Worm (Caenorhabditis elegans) whole organism, early embryonic: Measurements from ENCODE around the gene F35F11.2.

Experiments
- B0310.2 ChIP-seq: sonication (generic microtip); optimal IDR thresholded peaks from 2 replicates; lab custom pipeline; 2016; ENCODE audit warnings: mild to moderate bottlenecking, missing genetic modification characterization, missing compliant biosample characterization
- F13C5.2 ChIP-seq: sonication (generic microtip); optimal IDR thresholded peaks from 2 replicates; lab custom pipeline; 2017; ENCODE audit warnings: mild to moderate bottlenecking, missing genetic modification characterization, inconsistent platforms, missing compliant biosample characterization
- aly-1 ChIP-seq: sonication (generic microtip); optimal IDR thresholded peaks from 2 replicates; lab custom pipeline; 2016; ENCODE audit warnings: missing genetic modification characterization, missing compliant biosample characterization
- ama-1 ChIP-seq: fragments of 150-350 bp; optimal IDR thresholded peaks from 2 replicates; lab custom pipeline; 2014
- ceh-13 ChIP-seq: fragments of 200-800 bp; sonication (Bioruptor generic); optimal IDR thresholded peaks from 2 replicates; lab custom pipeline; 2018; ENCODE audit warnings: mild to moderate bottlenecking, missing genetic modification characterization, missing compliant biosample characterization
- ceh-36 ChIP-seq: sonication (generic microtip); optimal IDR thresholded peaks from 2 replicates; lab custom pipeline; 2016; ENCODE audit warnings: missing genetic modification characterization, inconsistent platforms, missing compliant biosample characterization
- ets-7 ChIP-seq: sonication (generic microtip); optimal IDR thresholded peaks from 2 replicates; lab custom pipeline; 2016; ENCODE audit warnings: missing genotype, missing genetic modification characterization, missing compliant biosample characterization
- flt-1 ChIP-seq: fragments of 200-800 bp; sonication (Bioruptor generic); IDR thresholded peaks from 2 replicates; pipeline ENCODE4 v1.3.6; 2022; ENCODE audit warnings: missing genetic modification characterization, missing compliant biosample characterization
- hmbx-1 ChIP-seq: sonication (generic microtip); optimal IDR thresholded peaks from 2 replicates; lab custom pipeline; 2016; ENCODE audit warnings: mild to moderate bottlenecking, missing genetic modification characterization, missing compliant biosample characterization
- hmg-4 ChIP-seq: fragments of 200-800 bp; sonication (Bioruptor generic); optimal IDR thresholded peaks from 2 replicates; lab custom pipeline; 2018; ENCODE audit warnings: mild to moderate bottlenecking, missing genetic modification characterization, missing compliant biosample characterization
- hnd-1 ChIP-seq: sonication (generic microtip); optimal IDR thresholded peaks from 2 replicates; lab custom pipeline; 2016; ENCODE audit warnings: missing genetic modification characterization, missing compliant biosample characterization
- pes-1 ChIP-seq: fragments of 200-800 bp; sonication (Bioruptor generic); IDR thresholded peaks from 2 replicates; pipeline ENCODE4 v1.3.6; 2022; ENCODE audit warnings: missing genetic modification reagents, missing genetic modification characterization, missing compliant biosample characterization
- scrt-1 ChIP-seq: fragments of 200-800 bp; sonication (Bioruptor generic); IDR thresholded peaks from 2 replicates; pipeline ENCODE4 v1.3.6; 2022; ENCODE audit warnings: missing genetic modification characterization, missing compliant biosample characterization
- sea-1 ChIP-seq: fragments of 200-800 bp; sonication (Bioruptor generic); conservative IDR thresholded peaks from 2 replicates; pipeline ENCODE4 v1.3.6; 2022; ENCODE audit warnings: missing genetic modification characterization, missing compliant biosample characterization
- tbx-11 ChIP-seq: fragments of 200-800 bp; sonication (Bioruptor generic); IDR thresholded peaks from 2 replicates; pipeline ENCODE4 v1.3.6; 2022; ENCODE audit warnings: missing genetic modification characterization, missing compliant biosample characterization
- tbx-37 ChIP-seq: fragments of 200-800 bp; sonication (Bioruptor generic); conservative IDR thresholded peaks from 2 replicates; pipeline ENCODE4 v1.3.6; 2022; ENCODE audit warnings: missing genetic modification reagents, missing genetic modification characterization, missing compliant biosample characterization
- tra-4 ChIP-seq: sonication (generic microtip); optimal IDR thresholded peaks from 2 replicates; lab custom pipeline; 2017; ENCODE audit warnings: missing genetic modification characterization, missing compliant biosample characterization

The F35F11.2 gene

DNA sequence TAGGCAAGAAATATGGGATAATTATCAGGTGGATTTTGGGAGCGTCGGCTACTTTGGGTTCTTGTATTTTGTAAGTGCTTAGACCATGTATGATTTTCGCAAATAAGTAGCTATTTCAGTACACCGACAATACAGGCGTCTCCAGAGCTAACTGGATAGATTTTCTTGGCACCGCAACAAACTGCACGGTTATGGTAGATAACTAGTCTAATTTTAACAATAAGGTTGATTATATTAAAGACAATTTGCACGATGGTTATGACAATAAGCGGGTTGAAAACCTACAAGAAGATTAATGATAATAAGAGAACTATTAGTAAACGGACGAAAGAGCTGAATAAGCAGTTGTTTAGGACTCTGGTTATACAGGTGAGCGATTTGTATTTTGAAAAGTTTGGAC lies 27.3 kb downstream of the F35F11.2 start:
- TF ChIP-seq F13C5.2 (tag; lab: Kevin White, UChicago) (no peak), flt-1 (GFP tag; lab: Robert Waterston, UW) (no peak), sea-1 (GFP tag; lab: Robert Waterston, UW) (no peak), B0310.2 (no peak), tra-4 (tag; lab: Kevin White, UChicago) (no peak), hnd-1 (no peak)

DNA sequence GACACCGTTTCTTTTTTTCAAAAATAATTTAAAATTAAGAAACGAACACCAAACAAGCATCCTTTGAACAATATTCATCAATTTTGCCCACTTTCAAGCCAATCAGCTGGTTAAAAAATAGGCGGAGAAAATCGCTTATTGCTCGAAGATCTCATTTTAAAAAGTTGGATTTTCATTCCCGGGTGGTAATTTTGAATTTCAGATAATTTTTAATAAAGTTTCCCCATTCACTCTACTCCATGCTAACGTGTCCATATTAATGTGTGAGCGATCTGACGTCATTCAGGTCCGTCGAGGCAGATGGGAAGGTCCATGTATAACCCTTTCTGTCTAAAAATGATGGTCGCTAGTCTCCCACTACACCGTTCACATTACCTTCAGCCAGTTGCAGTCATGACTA lies 28.4 kb downstream of the F35F11.2 start, which contains the start of gene fbxb-55:
Gene fbxb-55, plus strand, starts transcription at position 301 of the 400 bp plus-strand sequence.
- TF ChIP-seq ceh-13: no peak
- TF ChIP-seq tra-4 (tag; lab: Kevin White, UChicago): no peak
- no peak for TF ChIP-seq F13C5.2 (tag; lab: Kevin White, UChicago)
- TF ChIP-seq hmg-4: no peak
- no peak for TF ChIP-seq tbx-37 (GFP tag; lab: Robert Waterston, UW)
- no peak for TF ChIP-seq aly-1
- TF ChIP-seq sea-1 (GFP tag; lab: Robert Waterston, UW): no peak
- TF ChIP-seq hmbx-1 (tag; lab: Kevin White, UChicago): no peak

DNA sequence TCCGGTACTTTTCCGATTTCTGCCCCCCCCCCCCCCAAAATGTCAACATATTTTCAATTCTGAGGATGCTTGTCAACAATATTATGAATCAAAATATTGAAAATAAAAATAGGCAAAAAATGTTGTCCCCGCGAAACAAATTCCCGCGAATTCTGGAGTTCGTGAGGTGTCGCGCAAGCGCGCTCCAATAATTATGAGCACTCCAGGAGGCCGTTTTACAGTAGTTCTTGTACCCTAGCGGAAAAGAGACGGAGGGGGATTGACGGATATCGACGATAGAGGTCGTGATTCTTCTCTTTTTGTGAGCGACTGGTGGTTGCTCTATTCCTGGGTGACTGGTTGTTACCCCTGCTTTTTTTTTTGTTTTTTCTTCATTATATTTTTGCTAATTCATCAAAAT lies 30.7 kb downstream of the F35F11.2 start:
- TF ChIP-seq scrt-1 (GFP tag; lab: Robert Waterston, UW) (peak; percentile 63; the same call in 1 of the 2 replicates), ceh-36 (tag; lab: Kevin White, UChicago) (no peak), aly-1 (no peak), hnd-1 (no peak), hmg-4 (no peak), flt-1 (GFP tag; lab: Robert Waterston, UW) (no peak), tbx-37 (GFP tag; lab: Robert Waterston, UW) (no peak), ets-7 (no peak), F13C5.2 (tag; lab: Kevin White, UChicago) (no peak), sea-1 (GFP tag; lab: Robert Waterston, UW) (0 out of 2 replicates have a peak, but pooled peaks have one; percentile 10)

DNA sequence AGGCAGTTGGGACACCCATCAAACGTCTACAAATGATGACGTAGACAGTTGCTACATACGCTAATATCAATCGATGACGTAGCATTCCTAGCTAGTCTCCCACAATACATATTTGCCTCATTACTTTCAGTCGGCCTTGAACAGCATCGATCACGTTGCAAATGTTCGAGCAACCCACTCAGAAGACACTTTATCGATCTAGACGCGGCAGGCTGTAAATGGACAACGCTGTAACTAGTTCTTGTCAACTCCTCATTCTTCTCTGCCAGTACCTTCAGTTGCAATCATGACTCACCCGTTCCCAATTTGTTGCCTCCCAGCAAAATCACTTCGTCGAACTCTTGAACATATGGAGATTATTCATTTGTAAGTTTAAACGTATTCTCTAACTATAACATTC lies 31.9 kb downstream of the F35F11.2 start, which contains the start of gene pqn-75:
Gene pqn-75, plus strand, starts transcription at position 301 of the 400 bp plus-strand sequence.
- no peak for TF ChIP-seq ets-7
- no peak for TF ChIP-seq scrt-1 (GFP tag; lab: Robert Waterston, UW)
- no peak for TF ChIP-seq hmbx-1 (tag; lab: Kevin White, UChicago)
- no peak for TF ChIP-seq ama-1
- no peak for TF ChIP-seq pes-1
- no peak for TF ChIP-seq tbx-11 (GFP tag; lab: Robert Waterston, UW)
- TF ChIP-seq flt-1 (GFP tag; lab: Robert Waterston, UW): no peak
- no peak for TF ChIP-seq hmg-4
- TF ChIP-seq hnd-1: no peak
- no peak for TF ChIP-seq ceh-36 (tag; lab: Kevin White, UChicago)
- no peak for TF ChIP-seq tbx-37 (GFP tag; lab: Robert Waterston, UW)

DNA sequence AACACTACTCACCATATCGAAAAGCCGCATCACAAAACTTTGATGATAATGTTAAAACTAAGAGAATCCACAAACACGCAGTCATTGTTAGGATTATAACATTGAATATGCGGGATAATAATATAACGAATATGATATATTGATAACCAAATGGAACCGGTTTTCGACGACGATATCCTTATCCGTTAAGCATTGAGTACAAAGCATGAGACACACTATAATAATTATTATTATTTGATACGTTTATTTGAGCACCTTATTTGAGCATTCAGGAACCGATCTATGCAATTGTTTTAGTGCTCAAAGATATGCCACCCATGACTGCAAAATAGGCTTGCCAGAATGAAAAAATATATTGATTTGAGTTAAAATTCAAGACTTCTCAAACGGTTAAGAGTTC lies 34.5 kb downstream of the F35F11.2 start, which contains the start of gene W03D2.9:
Gene W03D2.9, minus strand, starts transcription at position 101 of the 400 bp plus-strand sequence.
- TF ChIP-seq aly-1 (no peak), B0310.2 (no peak), ets-7 (no peak), hnd-1 (no peak), tbx-11 (GFP tag; lab: Robert Waterston, UW) (no peak), hmg-4 (no peak)

DNA sequence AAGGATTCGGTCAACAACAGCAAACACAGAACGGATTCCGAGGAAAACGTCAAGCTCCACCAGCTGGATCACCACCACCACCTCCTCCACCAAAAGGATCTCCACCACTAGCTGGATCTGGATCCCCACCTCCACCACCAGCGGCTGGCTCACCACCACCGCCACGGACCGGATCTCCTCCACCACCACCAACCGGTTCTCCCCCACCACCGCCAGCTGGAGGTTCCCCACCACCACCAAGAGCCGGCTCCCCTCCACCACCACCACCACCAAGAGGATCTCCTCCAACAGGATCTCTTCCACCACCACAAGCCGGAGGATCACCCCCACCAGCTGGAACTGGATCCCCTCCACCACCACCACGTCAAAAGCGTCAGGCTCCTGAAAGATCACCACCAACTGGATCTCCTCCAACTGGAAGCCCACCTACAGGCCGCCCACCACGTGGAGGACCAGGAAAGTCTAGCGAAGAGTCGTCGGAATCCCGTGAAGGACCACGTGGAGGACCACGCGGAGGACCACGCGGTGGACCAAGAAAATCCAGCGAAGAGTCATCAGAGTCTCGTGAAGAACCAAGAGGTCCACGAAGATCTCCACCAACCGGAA lies 36.7 kb downstream of the F35F11.2 start:
- TF ChIP-seq ets-7: no peak
- no peak for TF ChIP-seq scrt-1 (GFP tag; lab: Robert Waterston, UW)
- TF ChIP-seq hnd-1: no peak
- no peak for TF ChIP-seq F13C5.2 (tag; lab: Kevin White, UChicago)
- no peak for TF ChIP-seq sea-1 (GFP tag; lab: Robert Waterston, UW)
- TF ChIP-seq ama-1: no peak
- TF ChIP-seq B0310.2: no peak
- TF ChIP-seq hmg-4: no peak
- no peak for TF ChIP-seq tbx-11 (GFP tag; lab: Robert Waterston, UW)
- TF ChIP-seq ceh-36 (tag; lab: Kevin White, UChicago): no peak

DNA sequence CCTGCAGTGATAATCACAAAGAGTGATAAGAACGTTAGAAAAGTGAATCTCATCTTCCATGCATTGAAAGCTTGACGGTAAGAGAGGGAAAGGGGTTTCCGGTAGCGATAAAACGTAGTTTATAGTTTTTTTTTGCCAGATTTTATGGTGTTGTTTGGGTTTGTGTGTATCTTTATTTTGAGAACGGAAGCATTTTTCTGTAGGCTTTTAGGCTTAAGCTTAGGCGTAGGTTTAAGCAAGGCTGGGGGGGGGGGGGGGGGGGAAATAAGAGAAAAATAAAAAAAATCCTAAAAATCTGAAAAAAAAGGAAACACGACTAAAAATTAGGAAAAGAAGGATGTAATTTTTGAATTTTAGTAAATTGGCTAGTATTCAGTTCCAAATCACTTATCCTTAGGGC lies 38.8 kb downstream of the F35F11.2 start, which contains the start of gene C35B1.8:
Gene C35B1.8, minus strand, starts transcription at position 101 of the 400 bp plus-strand sequence.
- no peak for TF ChIP-seq ceh-13
- TF ChIP-seq aly-1: no peak
- TF ChIP-seq hnd-1: no peak
- TF ChIP-seq ceh-36 (tag; lab: Kevin White, UChicago): no peak
- no peak for TF ChIP-seq B0310.2
- TF ChIP-seq sea-1 (GFP tag; lab: Robert Waterston, UW): no peak
- TF ChIP-seq tbx-11 (GFP tag; lab: Robert Waterston, UW): no peak

DNA sequence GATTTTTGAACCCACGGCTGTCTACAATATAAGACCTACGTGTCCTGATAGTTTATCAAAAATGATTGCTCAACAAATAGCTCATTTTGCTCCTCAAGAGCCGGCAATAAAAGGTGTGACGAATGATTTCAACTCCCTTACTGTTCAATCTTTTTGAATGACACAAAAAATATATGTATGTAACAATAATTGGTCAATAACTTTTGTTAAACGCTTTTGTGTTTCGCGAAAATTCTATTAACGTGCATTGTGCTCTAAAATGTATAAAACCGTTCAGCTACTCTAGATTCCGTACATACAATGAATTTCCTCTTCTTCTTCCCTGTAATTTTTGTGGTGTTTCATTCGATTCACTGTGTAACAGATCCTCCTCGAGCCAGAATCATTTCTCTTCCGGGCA lies 39.4 kb downstream of the F35F11.2 start, which contains the start of gene C35B1.4:
Gene C35B1.4, plus strand, starts transcription at position 301 of the 400 bp plus-strand sequence.
- TF ChIP-seq tra-4 (tag; lab: Kevin White, UChicago) (no peak), ceh-36 (tag; lab: Kevin White, UChicago) (no peak), tbx-11 (GFP tag; lab: Robert Waterston, UW) (no peak), hmbx-1 (tag; lab: Kevin White, UChicago) (no peak), sea-1 (GFP tag; lab: Robert Waterston, UW) (no peak)

DNA sequence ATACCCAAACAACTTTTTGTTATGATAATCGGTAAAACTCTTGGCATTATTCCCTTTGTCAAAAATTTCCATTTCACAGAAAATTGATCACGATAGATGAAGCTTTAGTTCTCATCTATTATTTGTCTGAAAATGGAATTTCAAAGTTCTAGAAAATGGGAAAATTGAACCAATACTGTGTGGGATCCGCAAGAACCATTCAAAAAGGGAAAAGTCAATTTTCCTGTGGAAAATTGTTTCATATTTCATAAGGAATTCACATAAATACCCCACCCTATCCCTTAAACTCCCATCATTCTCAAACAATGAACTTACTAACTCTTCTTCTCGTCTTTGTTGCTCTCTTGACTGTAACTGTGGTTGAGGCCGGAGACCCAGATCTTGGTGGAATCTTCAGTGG lies 40.8 kb downstream of the F35F11.2 start, which contains the start of the genes C35B1.9 and C35B1.3:
Gene C35B1.9, minus strand, starts transcription at position 101 of the 400 bp plus-strand sequence.
Gene C35B1.3, plus strand, starts transcription at position 306 of the 400 bp plus-strand sequence.
- TF ChIP-seq hnd-1 (no peak), aly-1 (no peak), tbx-11 (GFP tag; lab: Robert Waterston, UW) (no peak), sea-1 (GFP tag; lab: Robert Waterston, UW) (no peak), ceh-36 (tag; lab: Kevin White, UChicago) (no peak), hmg-4 (no peak), tbx-37 (GFP tag; lab: Robert Waterston, UW) (no peak), ceh-13 (no peak), tra-4 (tag; lab: Kevin White, UChicago) (no peak), pes-1 (no peak), B0310.2 (no peak), ama-1 (no peak)
